Worm (Caenorhabditis elegans) whole organism, young adult: Measurements from ENCODE around the gene C13F10.6.

Source experiments
- Y53G8AR.9 ChIP-seq: fragments of 200-800 bp; sonication (Bioruptor generic); conservative IDR thresholded peaks from 2 replicates; pipeline ENCODE4 v1.3.6; 2022; ENCODE audit warnings: missing genetic modification reagents, missing genetic modification characterization, missing compliant biosample characterization
- Y56A3A.18 ChIP-seq: fragments of 200-800 bp; sonication (Bioruptor generic); IDR thresholded peaks from 2 replicates; pipeline ENCODE4 v1.3.6; 2022; ENCODE audit warnings: missing genetic modification reagents, missing genetic modification characterization, missing compliant biosample characterization
- cebp-2 ChIP-seq: fragments of 200-800 bp; sonication (Bioruptor generic); IDR thresholded peaks from 2 replicates; pipeline ENCODE4 v1.3.6; 2022; ENCODE audit warnings: missing genetic modification characterization, missing compliant biosample characterization
- dpl-1 ChIP-seq: fragments of 150-350 bp; optimal IDR thresholded peaks from 2 replicates; lab custom pipeline; 2014; ENCODE audit warnings: missing biosample characterization, missing genetic modification reagents, missing genetic modification characterization
- hmg-20 ChIP-seq: fragments of 200-800 bp; sonication (Bioruptor generic); IDR thresholded peaks from 2 replicates; pipeline ENCODE4 v1.3.6; 2022; ENCODE audit warnings: missing genetic modification reagents, missing genetic modification characterization, missing compliant biosample characterization
- tbp1 ChIP-seq: fragments of 200-800 bp; sonication (Bioruptor generic); optimal IDR thresholded peaks from 2 replicates; lab custom pipeline; 2018; ENCODE audit warnings: mild to moderate bottlenecking, missing genetic modification characterization, missing compliant biosample characterization
- xnd-1 ChIP-seq: sonication (generic microtip); optimal IDR thresholded peaks from 2 replicates; lab custom pipeline; 2016; ENCODE audit warnings: missing genotype, missing genetic modification reagents, missing genetic modification characterization, missing compliant biosample characterization
- ztf-22 ChIP-seq: fragments of 200-800 bp; sonication (Bioruptor generic); optimal IDR thresholded peaks from 2 replicates; lab custom pipeline; 2018; ENCODE audit warnings: mild to moderate bottlenecking, missing genetic modification characterization, moderate library complexity, missing compliant biosample characterization

ce11 chrV:7246951-7247350 is 26.1 kb upstream of the C13F10.6 start, which contains the start of gene C05C8.7:
- no peak for TF ChIP-seq xnd-1 (tag; lab: Kevin White, UChicago)
- no peak for TF ChIP-seq ztf-22 (GFP tag; lab: Kevin White, UChicago)
- TF ChIP-seq cebp-2 (GFP tag; lab: Robert Waterston, UW): no peak
- TF ChIP-seq Y53G8AR.9: no peak
- TF ChIP-seq tbp1 (GFP tag; lab: Kevin White, UChicago): no peak
- TF ChIP-seq hmg-20 (GFP tag; lab: Robert Waterston, UW): no peak
- TF ChIP-seq dpl-1 (GFP tag; lab: Kevin White, UChicago): no peak
- no peak for TF ChIP-seq Y56A3A.18
